Worm (Caenorhabditis elegans) whole organism, L4/young adult: ENCODE data around the gene atp-5.

Experiments
- dao-5 ChIP-seq: sonication (generic microtip); optimal IDR thresholded peaks from 2 replicates; lab custom pipeline; 2016; ENCODE audit warnings: missing genotype, missing genetic modification characterization, moderate library complexity, missing compliant biosample characterization
- him-1 ChIP-seq: sonication (generic microtip); optimal IDR thresholded peaks from 2 replicates; lab custom pipeline; 2016; ENCODE audit warnings: missing genotype, missing genetic modification reagents, missing genetic modification characterization, missing compliant biosample characterization

- TF ChIP-seq him-1 (tag; lab: Kevin White, UChicago) (no peak), dao-5 (tag; lab: Kevin White, UChicago) (no peak)
These were observed 36.1 kb downstream of the atp-5 start, which contains the start of gene Y42A5A.1 for ce11 chrV:11087519-11087998.
